Fruit fly (Drosophila melanogaster): Measurements from ENCODE around the gene Rnb.

The Rnb gene

DNA sequence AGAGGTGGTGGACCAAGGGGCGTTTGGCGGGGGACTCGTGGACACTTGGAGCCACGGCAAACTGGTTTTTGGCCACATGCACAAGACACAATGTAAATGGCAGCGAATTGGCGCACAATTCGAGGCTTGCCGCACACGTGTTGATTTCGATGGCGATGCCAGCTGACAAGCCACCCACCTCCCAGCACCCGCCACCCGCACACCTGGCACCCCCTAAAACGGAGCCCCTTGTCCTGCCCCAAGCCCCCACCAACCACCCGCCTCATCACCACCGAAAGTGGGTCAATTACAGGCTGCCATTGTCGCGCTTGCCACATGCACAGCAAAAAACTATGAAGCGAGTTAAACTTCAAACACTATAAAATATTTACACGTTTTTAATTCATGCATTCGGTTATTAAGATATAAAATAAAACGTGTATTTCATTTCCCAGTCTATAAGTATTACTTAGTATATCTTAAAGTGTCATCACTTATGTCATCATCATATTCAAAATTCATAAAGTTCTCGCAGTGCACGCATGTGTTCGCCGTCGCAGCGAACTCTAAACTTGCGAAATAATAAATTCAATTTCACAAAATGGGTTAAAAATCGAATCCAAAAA lies 40.9 kb downstream of the Rnb start (continued):
- TF ChIP-seq Eip75B (GFP tag; optimal IDR thresholded peaks at IDR 0.05) (peak; percentile 50), CG1621 (tag; optimal IDR thresholded peaks at IDR 0.05) (peak; percentile 1), pdm3 (GFP tag; optimal IDR thresholded peaks at IDR 0.05) (peak; percentile 71), CG8319 (GFP tag; optimal IDR thresholded peaks at IDR 0.05) (peak; percentile 45), acj6 (GFP tag; optimal IDR thresholded peaks at IDR 0.05) (peak; percentile 59), fkh (GFP tag; optimal IDR thresholded peaks at IDR 0.05) (no peak), dac (GFP tag; optimal IDR thresholded peaks at IDR 0.05) (peak; percentile 36), CG11902 (GFP tag; optimal IDR thresholded peaks at IDR 0.05) (peak; percentile 34), vri (GFP tag; optimal IDR thresholded peaks at IDR 0.05) (no peak)

DNA sequence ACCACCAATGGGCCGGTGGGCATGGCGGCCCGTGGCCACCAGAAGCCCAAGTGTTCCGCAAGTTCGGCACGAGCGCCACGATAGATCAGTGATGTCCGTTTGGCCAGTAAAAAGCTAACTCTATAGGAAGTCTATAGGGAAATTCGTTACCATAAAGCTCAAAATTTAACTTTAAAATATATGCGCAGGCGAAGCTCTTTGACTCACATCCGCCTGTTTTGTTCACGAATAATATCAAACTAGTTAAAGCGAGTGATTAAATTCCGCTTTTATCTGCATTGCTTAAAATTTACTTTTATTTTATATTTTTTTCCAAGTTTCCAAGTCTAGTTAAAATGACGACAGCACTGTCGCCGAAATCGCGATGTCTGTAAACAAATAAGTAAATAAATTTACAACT lies 41.5 kb downstream of the Rnb start:
- TF ChIP-seq CG8319 (GFP tag; optimal IDR thresholded peaks at IDR 0.05) (no peak), Hr39 (GFP tag; optimal IDR thresholded peaks at IDR 0.05) (peak; percentile 42), CG6163 (GFP tag; IDR thresholded peaks at IDR 0.05) (peak; percentile 33; the same call in 1 of the 3 replicates), CG11294 (GFP tag; IDR thresholded peaks at IDR 0.05) (peak; percentile 34; the same call in 1 of the 2 replicates), acj6 (GFP tag; optimal IDR thresholded peaks at IDR 0.05) (peak; percentile 55), eg (GFP tag; IDR thresholded peaks at IDR 0.05) (peak; percentile 76), salr (GFP tag; optimal IDR thresholded peaks at IDR 0.05) (peak in 1 of 2 experiments; percentile 54), Hr4 (GFP tag; optimal IDR thresholded peaks at IDR 0.05) (peak; percentile 85), Sox102F (GFP tag; optimal IDR thresholded peaks at IDR 0.05) (peak; percentile 57), cyc (GFP tag; optimal IDR thresholded peaks at IDR 0.05) (peak; percentile 56), pdm3 (GFP tag; optimal IDR thresholded peaks at IDR 0.05) (peak; percentile 59), CG10631 (GFP tag; optimal IDR thresholded peaks at IDR 0.05) (peak; percentile 19), Gug (GFP tag; IDR thresholded peaks at IDR 0.05) (0 out of 2 replicates have a peak, but pooled peaks have one; percentile 14), CG15336 (GFP tag; IDR thresholded peaks at IDR 0.05) (peak; percentile 74), Sox15 (GFP tag; optimal IDR thresholded peaks at IDR 0.05) (peak; percentile 30), Met (GFP tag; optimal IDR thresholded peaks at IDR 0.05) (peak; percentile 61), Lpt (GFP tag; optimal IDR thresholded peaks at IDR 0.05) (peak; percentile 30), fd59A (GFP tag; optimal IDR thresholded peaks at IDR 0.05) (no peak), CG6792 (GFP tag; optimal IDR thresholded peaks at IDR 0.05) (no peak), Eip78C (GFP tag) (peak; percentile 93), CG9139 (GFP tag; optimal IDR thresholded peaks at IDR 0.05) (no peak), CG6808 (GFP tag; optimal IDR thresholded peaks at IDR 0.05) (peak; percentile 22), CG34406 (GFP tag; optimal IDR thresholded peaks at IDR 0.05) (peak; percentile 27), ss (GFP tag; optimal IDR thresholded peaks at IDR 0.05) (no peak), CG1621 (tag; optimal IDR thresholded peaks at IDR 0.05) (no peak), fd85E (GFP tag; optimal IDR thresholded peaks at IDR 0.05) (no peak), Eip93F (GFP tag; optimal IDR thresholded peaks at IDR 0.05) (no peak), OdsH (GFP tag; optimal IDR thresholded peaks at IDR 0.05) (peak; percentile 64), fkh (GFP tag; optimal IDR thresholded peaks at IDR 0.05) (no peak), CG31627 (GFP tag; optimal IDR thresholded peaks at IDR 0.05) (peak; percentile 38), topi (GFP tag; optimal IDR thresholded peaks at IDR 0.05) (peak; percentile 65), CG6854 (GFP tag; optimal IDR thresholded peaks at IDR 0.05) (no peak), vri (GFP tag; optimal IDR thresholded peaks at IDR 0.05) (no peak), Ets96B (tag; optimal IDR thresholded peaks at IDR 0.05) (peak; percentile 40), Ets21C (GFP tag; optimal IDR thresholded peaks at IDR 0.05) (peak; percentile 12), svp (GFP tag) (peak; percentile 75), CG10669 (GFP tag; optimal IDR thresholded peaks at IDR 0.05) (peak; percentile 26), lz (GFP tag; optimal IDR thresholded peaks at IDR 0.05) (peak; percentile 47), CG6276 (GFP tag; optimal IDR thresholded peaks at IDR 0.05) (peak; percentile 45), dsx (GFP tag; optimal IDR thresholded peaks at IDR 0.05; ENCODE audit: poor library complexity, severe bottlenecking) (no peak), Eip75B (GFP tag; optimal IDR thresholded peaks at IDR 0.05) (peak; percentile 48), Smox (GFP tag; optimal IDR thresholded peaks at IDR 0.05) (peak; percentile 42), CG4318 (GFP tag; optimal IDR thresholded peaks at IDR 0.05) (peak; percentile 73), CG3032 (tag; optimal IDR thresholded peaks at IDR 0.05) (peak; percentile 35), esn (GFP tag; optimal IDR thresholded peaks at IDR 0.05) (peak; percentile 59), achi (GFP tag; optimal IDR thresholded peaks at IDR 0.05) (peak; percentile 50)

All from whole organism, prepupa.